Worm (Caenorhabditis elegans) whole organism, young adult: ENCODE results near the gene C53A3.4.

Source experiments
- B0261.1 ChIP-seq: sonication (generic microtip); optimal IDR thresholded peaks from 2 replicates; lab custom pipeline; 2016; ENCODE audit warnings: mild to moderate bottlenecking, missing genetic modification characterization, moderate library complexity, missing compliant biosample characterization
- Y53G8AR.9 ChIP-seq: fragments of 200-800 bp; sonication (Bioruptor generic); conservative IDR thresholded peaks from 2 replicates; pipeline ENCODE4 v1.3.6; 2022; ENCODE audit warnings: missing genetic modification reagents, missing genetic modification characterization, missing compliant biosample characterization
- aptf-2 ChIP-seq: fragments of 200-800 bp; sonication (Bioruptor generic); conservative IDR thresholded peaks from 2 replicates; pipeline ENCODE4 v1.3.6; 2022; ENCODE audit warnings: missing genetic modification reagents, missing genetic modification characterization, missing compliant biosample characterization
- ceh-100 ChIP-seq: fragments of 200-800 bp; sonication (Bioruptor generic); IDR thresholded peaks from 2 replicates; pipeline ENCODE4 v1.3.6; 2022; ENCODE audit warnings: missing genetic modification reagents, missing genetic modification characterization, missing compliant biosample characterization
- ceh-79 ChIP-seq: sonication (generic microtip); optimal IDR thresholded peaks from 2 replicates; lab custom pipeline; 2017; ENCODE audit warnings: mild to moderate bottlenecking, missing genetic modification characterization, missing compliant biosample characterization
- lin-26 ChIP-seq: fragments of 200-800 bp; sonication (Bioruptor generic); IDR thresholded peaks from 2 replicates; pipeline ENCODE4 v1.3.6; 2022; ENCODE audit warnings: missing genetic modification reagents, missing genetic modification characterization, missing compliant biosample characterization
- unc-62 ChIP-seq: fragments of 150-350 bp; optimal IDR thresholded peaks from 2 replicates; lab custom pipeline; 2014; ENCODE audit warnings: missing biosample characterization, missing genetic modification reagents, missing genetic modification characterization
- zim-3 ChIP-seq: sonication (generic microtip); optimal IDR thresholded peaks from 2 replicates; lab custom pipeline; 2017; ENCODE audit warnings: mild to moderate bottlenecking, missing genetic modification characterization, moderate library complexity, missing compliant biosample characterization
- ztf-25 ChIP-seq: fragments of 200-800 bp; sonication (Bioruptor generic); IDR thresholded peaks from 2 replicates; pipeline ENCODE4 v1.3.6; 2022; ENCODE audit warnings: missing genetic modification reagents, missing genetic modification characterization, missing compliant biosample characterization

- TF ChIP-seq Y53G8AR.9 (GFP tag; lab: Robert Waterston, UW) (no peak), unc-62 (no peak), B0261.1 (tag; lab: Kevin White, UChicago) (no peak), zim-3 (no peak), aptf-2 (no peak), lin-26 (GFP tag; lab: Robert Waterston, UW) (no peak), ztf-25 (GFP tag; lab: Robert Waterston, UW) (no peak), ceh-79 (no peak), ceh-100 (GFP tag; lab: Robert Waterston, UW) (no peak)
Observed at ce11 chrV:5712189-5712588, 46.5 kb downstream of the C53A3.4 start.
